Fruit fly (Drosophila melanogaster): ENCODE measurements around the gene opm.

opm gene

DNA sequence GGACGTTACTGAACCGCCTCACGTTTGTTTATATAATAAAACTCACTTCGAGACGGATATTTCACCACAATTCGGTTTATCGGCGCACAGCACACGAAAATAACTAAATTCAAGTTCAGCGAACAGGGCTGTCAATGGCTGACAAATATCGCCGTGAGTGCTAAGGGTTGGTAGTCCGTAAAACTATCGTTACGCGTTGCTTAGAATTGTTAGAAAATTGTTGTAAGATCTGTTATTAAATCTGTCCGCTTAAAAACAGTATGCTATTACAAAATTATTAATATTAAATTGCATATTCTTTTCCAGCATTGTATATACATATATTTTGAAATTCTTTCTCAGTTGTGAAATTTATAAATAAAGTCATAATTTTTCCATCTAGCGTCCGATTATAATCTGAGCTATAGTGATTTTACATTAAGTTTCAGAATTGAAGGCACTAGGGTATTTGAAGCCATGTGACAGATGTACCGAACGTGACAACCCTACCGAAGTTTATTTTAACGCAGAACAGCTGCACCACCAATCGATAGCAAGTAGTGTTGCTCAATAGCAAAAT, 18.4 kb upstream of the opm start, which contains the start of gene Cox17 (continued):
- TF ChIP-seq Fer1 (GFP tag; optimal IDR thresholded peaks at IDR 0.05): peak; percentile 76
- TF ChIP-seq wor (GFP tag; IDR thresholded peaks at IDR 0.05): no peak; the same call in 1 of the 2 replicates
- no peak for TF ChIP-seq h (optimal IDR thresholded peaks at IDR 0.05)
- peak; percentile 3 for TF ChIP-seq Jarid2 (GFP tag; optimal IDR thresholded peaks at IDR 0.05)
- peak; percentile 74 for TF ChIP-seq Xrp1 (GFP tag; IDR thresholded peaks at IDR 0.05)
- TF ChIP-seq CG30431 (GFP tag; optimal IDR thresholded peaks at IDR 0.05): peak; percentile 66
- peak; percentile 59; the same call in 1 of the 2 replicates for TF ChIP-seq sob (GFP tag; IDR thresholded peaks at IDR 0.05)
- TF ChIP-seq Hr78 (GFP tag; optimal IDR thresholded peaks at IDR 0.05): peak in 1 of 2 experiments; percentile 40
- peak; percentile 62 for TF ChIP-seq tap (tag; optimal IDR thresholded peaks at IDR 0.05)
- TF ChIP-seq Sin3A (optimal IDR thresholded peaks at IDR 0.05): peak; percentile 57
- TF ChIP-seq sug (tag; optimal IDR thresholded peaks at IDR 0.05): peak; percentile 84
- TF ChIP-seq CG10321 (GFP tag; IDR thresholded peaks at IDR 0.05): no peak
- TF ChIP-seq CG10267 (tag; optimal IDR thresholded peaks at IDR 0.05): peak; percentile 88
- TF ChIP-seq nom (GFP tag; optimal IDR thresholded peaks at IDR 0.05): peak; percentile 53
- TF ChIP-seq CG11093 (GFP tag; IDR thresholded peaks at IDR 0.05): peak; percentile 68; the same call in 2 of the 3 replicates
- peak; percentile 72 for TF ChIP-seq Mad (GFP tag; optimal IDR thresholded peaks at IDR 0.05)
- TF ChIP-seq pita (GFP tag; optimal IDR thresholded peaks at IDR 0.05): no peak
- TF ChIP-seq tup (GFP tag; optimal IDR thresholded peaks at IDR 0.05): peak; percentile 23
- peak; percentile 77 for TF ChIP-seq CG15696 (tag; optimal IDR thresholded peaks at IDR 0.05)
- peak; percentile 81 for TF ChIP-seq dysf (GFP tag; IDR thresholded peaks at IDR 0.05)
- TF ChIP-seq CG17829 (tag; optimal IDR thresholded peaks at IDR 0.05): peak; percentile 82
- TF ChIP-seq Poxn (GFP tag; IDR thresholded peaks at IDR 0.05): peak; percentile 15; the same call in 1 of the 2 replicates
- no peak for TF ChIP-seq p53 (GFP tag; optimal IDR thresholded peaks at IDR 0.05)
- TF ChIP-seq tin (GFP tag; optimal IDR thresholded peaks at IDR 0.05): peak; percentile 84
- TF ChIP-seq dm (GFP tag; optimal IDR thresholded peaks at IDR 0.05): peak; percentile 76
- peak; percentile 90 for TF ChIP-seq gem (tag; optimal IDR thresholded peaks at IDR 0.05)
- TF ChIP-seq chif (GFP tag; optimal IDR thresholded peaks at IDR 0.05): peak; percentile 27 to 78
- peak; percentile 63 for TF ChIP-seq sd (tag; optimal IDR thresholded peaks at IDR 0.05)
- TF ChIP-seq HLHmδ (GFP tag; optimal IDR thresholded peaks at IDR 0.05): no peak
- peak; percentile 84 for TF ChIP-seq Nf-YC (tag; optimal IDR thresholded peaks at IDR 0.05)
- peak; percentile 81 for TF ChIP-seq dmrt11E (tag; optimal IDR thresholded peaks at IDR 0.05)
- TF ChIP-seq Usf (GFP tag; optimal IDR thresholded peaks at IDR 0.05): peak; percentile 69
- TF ChIP-seq CG1647 (GFP tag; optimal IDR thresholded peaks at IDR 0.05): peak; percentile 63
- TF ChIP-seq fd102C (GFP tag; optimal IDR thresholded peaks at IDR 0.05): no peak
- no peak for TF ChIP-seq CG3726 (GFP tag; IDR thresholded peaks at IDR 0.05)
- TF ChIP-seq cas (GFP tag; IDR thresholded peaks at IDR 0.05): no peak
- peak; percentile 28 for TF ChIP-seq ab (GFP tag; optimal IDR thresholded peaks at IDR 0.05)
- peak; percentile 35 for TF ChIP-seq jing (GFP tag; optimal IDR thresholded peaks at IDR 0.05)
- peak; percentile 43 for TF ChIP-seq NC2β (GFP tag; optimal IDR thresholded peaks at IDR 0.05)
- peak; percentile 80 for TF ChIP-seq CG18764 (GFP tag; optimal IDR thresholded peaks at IDR 0.05)
- peak; percentile 78 for TF ChIP-seq CG12155 (GFP tag; optimal IDR thresholded peaks at IDR 0.05)
- peak; percentile 73 for TF ChIP-seq CG17359 (tag; optimal IDR thresholded peaks at IDR 0.05)
- peak; percentile 56 for TF ChIP-seq psq (GFP tag; optimal IDR thresholded peaks at IDR 0.05)
- peak; percentile 57 for TF ChIP-seq CG18011 (GFP tag; optimal IDR thresholded peaks at IDR 0.05)
- TF ChIP-seq Kr (GFP tag; optimal IDR thresholded peaks at IDR 0.05): no peak
- TF ChIP-seq CG11398 (GFP tag; optimal IDR thresholded peaks at IDR 0.05): no peak
- peak; percentile 53; the same call in 2 of the 3 replicates for TF ChIP-seq B-H1 (GFP tag; IDR thresholded peaks at IDR 0.05)
- no peak for TF ChIP-seq en (GFP tag; optimal IDR thresholded peaks at IDR 0.05)
- peak; percentile 90 for TF ChIP-seq CG31441 (GFP tag; IDR thresholded peaks at IDR 0.05)
- TF ChIP-seq CG11560 (tag; IDR thresholded peaks at IDR 0.05): peak; percentile 47; the same call in 1 of the 3 replicates
- TF ChIP-seq unc-4 (GFP tag; IDR thresholded peaks at IDR 0.05; ENCODE audit: partially characterized antibody): peak; percentile 76
